Fruit fly (Drosophila melanogaster) Kc167 (cell line): ENCODE measurements around the gene TM9SF2.

Experiments used
- Sin3A ChIP-seq: fragments of >200 bp; optimal IDR thresholded peaks from 2 replicates; lab custom pipeline; 2018; ENCODE audit warnings: missing external identifiers
- h ChIP-seq: fragments of >200 bp; optimal IDR thresholded peaks from 3 replicates; lab custom pipeline; 2018; ENCODE audit warnings: missing external identifiers
- insv ChIP-seq: fragments of >200 bp; optimal IDR thresholded peaks from 3 replicates; lab custom pipeline; 2018; ENCODE audit warnings: missing external identifiers
- psq ChIP-seq: fragments of >200 bp; optimal IDR thresholded peaks from 2 replicates; lab custom pipeline; 2017; ENCODE audit warnings: missing external identifiers

DNA sequence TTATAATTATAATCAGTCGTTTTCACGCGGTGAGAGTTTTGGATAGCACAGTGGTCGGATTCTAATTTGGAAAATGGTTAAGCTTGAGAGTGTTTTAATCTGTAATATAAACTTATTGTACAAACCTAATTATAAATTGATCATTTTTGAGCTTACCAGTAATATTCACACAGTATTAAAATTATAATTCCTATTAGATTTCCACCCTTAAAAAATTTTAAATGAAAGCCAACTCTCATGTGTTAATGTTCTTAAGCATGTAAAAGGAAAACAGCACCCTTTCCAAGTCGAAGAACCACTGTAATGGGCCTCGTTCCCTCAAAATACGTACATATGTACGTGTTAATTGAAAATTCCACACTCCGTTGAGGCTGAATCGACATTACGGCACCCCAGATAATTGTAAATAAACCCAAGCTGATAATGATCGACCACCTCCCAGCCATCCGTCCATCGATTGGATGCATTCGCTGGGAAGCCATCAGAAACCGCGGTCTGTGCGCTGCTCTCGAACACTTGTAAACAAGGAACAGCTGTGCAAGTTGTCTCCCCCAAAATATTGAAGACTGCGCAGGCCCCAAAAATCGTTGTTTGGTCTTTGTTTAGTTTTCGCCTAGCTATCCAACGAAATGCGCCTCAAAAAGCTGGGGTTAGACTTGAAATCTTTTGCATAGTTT, 25.8 kb upstream of the TM9SF2 start:
- no peak for TF ChIP-seq psq (lab: Kevin White, UChicago)
- TF ChIP-seq insv (lab: Kevin White, UChicago) = no peak
- TF ChIP-seq Sin3A (lab: Kevin White, UChicago) = no peak
- TF ChIP-seq h (lab: Kevin White, UChicago) = no peak
